Fruit fly (Drosophila melanogaster): ENCODE measurements around the gene CG15425.
A peak's percentile ranks its signal among the peaks of the same experiment; 100 is the strongest.

Gene CG15425

DNA sequence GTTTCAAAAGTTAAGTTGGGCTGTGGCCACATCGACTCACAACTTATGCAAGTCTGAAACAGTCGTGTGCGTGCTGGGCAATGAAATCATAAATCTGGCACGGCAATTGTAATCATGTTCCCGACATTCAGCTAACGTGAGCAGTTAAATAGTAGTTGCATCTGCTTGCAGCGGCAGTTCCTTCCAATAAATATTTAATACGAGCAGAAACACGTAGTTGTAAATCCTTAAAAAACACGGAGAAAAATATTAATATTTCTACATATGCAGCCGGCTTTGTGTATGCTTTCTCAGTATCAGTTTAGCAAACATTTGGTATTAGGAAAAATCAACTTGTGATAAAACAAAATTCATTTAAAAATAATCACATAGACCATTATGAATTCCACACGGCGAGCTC is at the start of gene CG15425:
Gene CG15425 (plus strand): TSS at position 301 of the 400 bp plus-strand sequence.
- no peak for TF ChIP-seq CG11902 (GFP tag; optimal IDR thresholded peaks at IDR 0.05)
- no peak for TF ChIP-seq ss (GFP tag; optimal IDR thresholded peaks at IDR 0.05)
- TF ChIP-seq CG9139 (GFP tag; optimal IDR thresholded peaks at IDR 0.05) = no peak
- no peak for TF ChIP-seq Hr39 (GFP tag; optimal IDR thresholded peaks at IDR 0.05)
- no peak for TF ChIP-seq Sox14 (GFP tag; optimal IDR thresholded peaks at IDR 0.05)
- TF ChIP-seq CG6808 (GFP tag; optimal IDR thresholded peaks at IDR 0.05) = no peak
- no peak for TF ChIP-seq pdm3 (GFP tag; optimal IDR thresholded peaks at IDR 0.05)
- no peak for TF ChIP-seq fd85E (GFP tag; optimal IDR thresholded peaks at IDR 0.05)
- TF ChIP-seq CG6792 (GFP tag; optimal IDR thresholded peaks at IDR 0.05) = no peak
- TF ChIP-seq Eip78C (GFP tag) = no peak
- TF ChIP-seq Lpt (GFP tag; optimal IDR thresholded peaks at IDR 0.05) = no peak
- no peak for TF ChIP-seq vri (GFP tag; optimal IDR thresholded peaks at IDR 0.05)

DNA sequence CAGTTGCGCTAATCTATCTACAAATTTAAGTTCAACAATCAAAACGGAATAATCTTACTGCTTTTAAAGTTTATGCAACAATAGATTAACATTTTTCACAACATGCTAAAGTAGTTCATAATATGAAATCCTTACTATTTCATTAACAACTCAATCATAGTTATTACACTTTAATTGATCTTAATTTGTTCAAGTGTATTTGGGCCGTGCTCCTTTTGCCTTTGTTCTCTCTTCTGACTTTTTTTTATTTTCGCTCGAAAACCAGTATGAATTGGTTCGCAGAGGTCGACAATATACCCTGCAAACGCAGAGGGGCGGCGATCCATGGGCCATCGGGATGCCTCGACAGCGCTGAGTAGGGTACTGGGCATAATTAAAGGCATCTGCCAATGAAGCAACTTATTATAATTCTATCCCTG is 46.0 kb upstream of the CG15425 start:
- TF ChIP-seq CG6854 (GFP tag; optimal IDR thresholded peaks at IDR 0.05) (no peak), Eip93F (GFP tag; optimal IDR thresholded peaks at IDR 0.05) (no peak), CG31627 (GFP tag; optimal IDR thresholded peaks at IDR 0.05) (peak; percentile 28), Sox102F (GFP tag; optimal IDR thresholded peaks at IDR 0.05) (peak; percentile 53), acj6 (GFP tag; optimal IDR thresholded peaks at IDR 0.05) (peak; percentile 72), CG11902 (GFP tag; optimal IDR thresholded peaks at IDR 0.05) (peak; percentile 21), CG8319 (GFP tag; optimal IDR thresholded peaks at IDR 0.05) (peak; percentile 46), CG10669 (GFP tag; optimal IDR thresholded peaks at IDR 0.05) (peak; percentile 72), net (GFP tag; optimal IDR thresholded peaks at IDR 0.05) (peak; percentile 37), Hr38 (GFP tag; optimal IDR thresholded peaks at IDR 0.05) (no peak), CG34406 (GFP tag; optimal IDR thresholded peaks at IDR 0.05) (peak; percentile 62), CG8632 (GFP tag; optimal IDR thresholded peaks at IDR 0.05) (peak; percentile 68), pdm3 (GFP tag; optimal IDR thresholded peaks at IDR 0.05) (no peak), Gug (GFP tag; IDR thresholded peaks at IDR 0.05) (no peak), achi (GFP tag; optimal IDR thresholded peaks at IDR 0.05) (peak; percentile 59), Smox (GFP tag; optimal IDR thresholded peaks at IDR 0.05) (peak; percentile 39), CG6792 (GFP tag; optimal IDR thresholded peaks at IDR 0.05) (peak; percentile 62), Eip75B (GFP tag; optimal IDR thresholded peaks at IDR 0.05) (peak; percentile 77), CG7368 (GFP tag; optimal IDR thresholded peaks at IDR 0.05) (peak; percentile 47), CG3919 (GFP tag; optimal IDR thresholded peaks at IDR 0.05) (peak; percentile 67), Hr39 (GFP tag; optimal IDR thresholded peaks at IDR 0.05) (no peak), spab (GFP tag; optimal IDR thresholded peaks at IDR 0.05) (peak; percentile 68), CG11762 (GFP tag; optimal IDR thresholded peaks at IDR 0.05; ENCODE audit: insufficient read depth) (peak; percentile 75), OdsH (GFP tag; optimal IDR thresholded peaks at IDR 0.05) (no peak), CG1621 (tag; optimal IDR thresholded peaks at IDR 0.05) (peak; percentile 50), CG10631 (GFP tag; optimal IDR thresholded peaks at IDR 0.05) (peak; percentile 47), CG3032 (tag; optimal IDR thresholded peaks at IDR 0.05) (peak; percentile 89), Eip78C (GFP tag) (peak; percentile 81), salr (GFP tag; optimal IDR thresholded peaks at IDR 0.05) (peak in 1 of 2 experiments; percentile 30), CG32006 (GFP tag; optimal IDR thresholded peaks at IDR 0.05) (no peak), Hr4 (GFP tag; optimal IDR thresholded peaks at IDR 0.05) (no peak), CG6276 (GFP tag; optimal IDR thresholded peaks at IDR 0.05) (no peak), CG16779 (tag; optimal IDR thresholded peaks at IDR 0.05) (peak; percentile 42), CG6808 (GFP tag; optimal IDR thresholded peaks at IDR 0.05) (peak; percentile 87), Ets96B (tag; optimal IDR thresholded peaks at IDR 0.05) (peak; percentile 86), Met (GFP tag; optimal IDR thresholded peaks at IDR 0.05) (peak; percentile 77), vri (GFP tag; optimal IDR thresholded peaks at IDR 0.05) (no peak), ss (GFP tag; optimal IDR thresholded peaks at IDR 0.05) (peak; percentile 85 to 89), CG4318 (GFP tag; optimal IDR thresholded peaks at IDR 0.05) (no peak), CG8119 (GFP tag; IDR thresholded peaks at IDR 0.05) (0 out of 3 replicates have a peak, but pooled peaks have one; percentile 18), Lpt (GFP tag; optimal IDR thresholded peaks at IDR 0.05) (no peak), fkh (GFP tag; optimal IDR thresholded peaks at IDR 0.05) (no peak), CG11294 (GFP tag; IDR thresholded peaks at IDR 0.05) (no peak), eg (GFP tag; IDR thresholded peaks at IDR 0.05) (0 out of 3 replicates have a peak, but pooled peaks have one; percentile 15), Ets21C (GFP tag; optimal IDR thresholded peaks at IDR 0.05) (peak; percentile 44), CG6163 (GFP tag; IDR thresholded peaks at IDR 0.05) (peak; percentile 76)
